Fruit fly (Drosophila melanogaster): ENCODE data around the gene Rok.
A peak's percentile ranks its signal among the peaks of the same experiment; 100 is the strongest.

The Rok gene

DNA sequence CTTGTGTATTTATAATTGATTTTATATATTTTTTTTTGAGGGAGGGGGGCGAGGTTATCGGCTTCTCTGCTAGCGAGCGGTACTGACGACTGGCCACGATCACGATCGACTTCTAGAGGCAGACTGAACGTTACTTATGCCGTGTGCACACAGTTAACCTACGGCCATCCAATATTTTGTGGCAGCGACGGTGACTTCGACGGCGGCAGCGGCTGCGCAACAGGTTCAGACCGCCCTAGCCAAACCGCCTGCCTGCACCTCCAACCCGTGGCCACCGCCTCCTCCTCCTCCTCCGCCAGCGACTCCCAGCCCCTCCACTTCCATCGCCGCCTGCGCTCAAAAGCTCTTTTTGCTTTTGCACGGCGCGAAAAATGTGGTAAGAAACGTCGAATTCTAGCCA, 15.8 kb downstream of the Rok start, which contains the start of gene CG9782 (continued):
- TF ChIP-seq dl (GFP tag; optimal IDR thresholded peaks at IDR 0.05; ENCODE audit: insufficient read depth in 1 of 2, partially characterized antibody in 2 of 2) (peak in 1 of 2 experiments; percentile 17), h (GFP tag; optimal IDR thresholded peaks at IDR 0.05) (no peak), rgr (GFP tag; optimal IDR thresholded peaks at IDR 0.05) (no peak), ey (GFP tag; optimal IDR thresholded peaks at IDR 0.05) (no peak), Hr78 (GFP tag; optimal IDR thresholded peaks at IDR 0.05) (no peak), woc (GFP tag; optimal IDR thresholded peaks at IDR 0.05) (peak; percentile 8), lola (GFP tag; optimal IDR thresholded peaks at IDR 0.05) (no peak)

DNA sequence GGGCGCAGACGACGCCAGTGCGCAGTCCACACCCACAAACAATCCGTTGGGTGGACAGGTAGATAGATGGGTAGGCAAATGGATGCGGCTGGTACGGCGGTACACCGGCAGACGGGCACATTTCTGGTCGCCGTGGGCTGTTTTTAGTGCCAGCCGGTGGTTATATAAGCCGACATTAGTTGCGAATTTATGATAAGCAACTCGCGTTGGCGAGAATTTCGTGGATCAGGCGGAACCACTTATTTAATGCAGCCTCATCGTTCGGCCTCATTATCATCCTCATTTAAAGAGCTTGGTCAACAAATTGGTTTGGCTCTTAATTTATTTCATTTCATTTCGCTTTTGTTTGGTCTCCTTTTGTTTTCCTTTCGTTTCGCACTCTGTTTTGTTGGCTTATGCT, 18.5 kb downstream of the Rok start:
- no peak for TF ChIP-seq HLH106 (tag; optimal IDR thresholded peaks at IDR 0.05)
- TF ChIP-seq Sp1 (GFP tag; optimal IDR thresholded peaks at IDR 0.05) = no peak
- TF ChIP-seq dmrt93B (GFP tag; optimal IDR thresholded peaks at IDR 0.05) = no peak
- TF ChIP-seq sage (GFP tag; optimal IDR thresholded peaks at IDR 0.05) = no peak
- no peak for TF ChIP-seq Hr78 (GFP tag; optimal IDR thresholded peaks at IDR 0.05)
- no peak for TF ChIP-seq Vsx2 (GFP tag; optimal IDR thresholded peaks at IDR 0.05; ENCODE audit: partially characterized antibody)
- peak; percentile 12 for TF ChIP-seq psq (GFP tag; optimal IDR thresholded peaks at IDR 0.05)

DNA sequence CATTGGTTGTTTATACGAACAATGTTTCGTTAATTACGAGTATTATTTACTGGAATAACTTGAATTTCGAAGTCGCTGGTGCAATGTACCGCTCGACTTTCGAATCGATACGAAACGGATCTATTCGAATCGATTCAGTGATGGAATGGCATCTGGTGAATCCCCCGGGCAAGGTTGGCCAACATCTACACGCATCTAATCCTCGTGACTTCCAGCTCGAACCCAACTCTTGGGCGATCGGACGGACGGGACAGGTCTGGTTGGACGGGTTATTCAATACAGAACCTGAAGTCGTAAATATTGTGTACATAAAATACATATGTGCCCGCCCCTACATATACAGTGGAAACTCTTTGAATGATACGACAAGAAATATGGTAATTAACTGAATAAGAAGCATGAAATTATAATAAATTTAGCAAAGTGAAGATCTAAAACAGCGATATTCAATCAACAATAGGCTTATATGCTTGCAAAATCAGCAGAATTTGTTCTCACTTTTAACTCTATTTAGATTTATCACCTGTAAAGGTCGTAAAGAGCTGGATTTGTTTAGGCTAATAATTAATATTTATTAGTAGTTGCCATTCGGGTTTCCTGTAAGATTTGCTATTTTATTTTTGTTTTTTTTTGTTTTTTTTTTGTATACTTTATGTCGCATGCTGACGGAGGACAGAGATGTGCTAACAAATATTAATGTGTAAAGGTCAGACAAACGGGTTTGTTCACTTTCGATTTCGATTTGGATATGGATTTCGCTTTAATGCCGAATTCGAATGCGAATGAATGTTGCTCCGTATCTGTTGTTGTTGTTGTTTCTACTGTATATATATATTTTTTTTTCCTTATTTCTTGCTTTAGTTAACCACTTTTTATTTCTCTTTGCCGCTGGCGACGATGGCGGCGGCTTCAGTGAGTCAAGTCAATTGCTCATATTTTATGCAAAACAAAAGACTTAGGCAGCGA, 20.2 kb downstream of the Rok start:
- no peak for TF ChIP-seq Rel (GFP tag; optimal IDR thresholded peaks at IDR 0.05)
- TF ChIP-seq Rel (tag; optimal IDR thresholded peaks at IDR 0.05) = peak; percentile 83
- peak; percentile 10 for TF ChIP-seq HLH106 (tag; optimal IDR thresholded peaks at IDR 0.05)
- peak in 1 of 2 experiments; percentile 1 for TF ChIP-seq foxo (GFP tag; optimal IDR thresholded peaks at IDR 0.05)
- no peak for TF ChIP-seq Dif (GFP tag; optimal IDR thresholded peaks at IDR 0.05; ENCODE audit: partially characterized antibody)
- TF ChIP-seq Sp1 (GFP tag; optimal IDR thresholded peaks at IDR 0.05) = no peak
- TF ChIP-seq CG32264 (GFP tag; optimal IDR thresholded peaks at IDR 0.05) = no peak

DNA sequence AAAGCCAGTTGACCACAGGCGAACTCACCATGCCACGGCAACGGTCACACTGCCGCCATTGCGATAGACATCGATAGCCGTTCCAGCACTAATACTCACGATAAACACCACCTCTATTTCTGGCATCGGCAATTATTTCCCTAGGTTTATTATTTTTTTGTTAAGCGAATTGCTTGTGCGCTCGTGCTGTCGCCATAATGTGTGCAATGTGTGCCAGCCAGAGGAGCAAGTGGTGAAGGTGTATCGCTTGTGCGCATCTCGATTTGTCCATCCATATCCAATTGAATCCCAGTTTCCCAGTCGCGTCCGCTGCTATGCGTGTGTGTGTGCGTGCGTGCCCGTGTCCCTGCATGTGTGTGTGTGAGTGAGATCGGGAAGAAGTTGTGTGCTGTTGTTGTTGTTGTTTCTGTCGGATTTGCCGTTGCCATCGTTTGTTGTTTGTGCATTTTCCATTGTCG, 26.6 kb downstream of the Rok start, which contains the start of gene mbt:
mbt (plus strand) TSS at position 85 of the 458 bp plus-strand sequence.
- no peak for TF ChIP-seq woc (GFP tag; optimal IDR thresholded peaks at IDR 0.05)
- TF ChIP-seq Hnf4 (GFP tag; optimal IDR thresholded peaks at IDR 0.05) = no peak
- no peak for TF ChIP-seq GATAd (GFP tag; optimal IDR thresholded peaks at IDR 0.05)
- TF ChIP-seq Sp1 (GFP tag; optimal IDR thresholded peaks at IDR 0.05) = no peak
- TF ChIP-seq brk (GFP tag; optimal IDR thresholded peaks at IDR 0.05) = no peak
- no peak for TF ChIP-seq Dif (GFP tag; optimal IDR thresholded peaks at IDR 0.05; ENCODE audit: partially characterized antibody)
- TF ChIP-seq CrebA (GFP tag; optimal IDR thresholded peaks at IDR 0.05; ENCODE audit: borderline replicate concordance) = no peak
- no peak for TF ChIP-seq Hr78 (GFP tag; optimal IDR thresholded peaks at IDR 0.05)
- TF ChIP-seq dl (GFP tag; optimal IDR thresholded peaks at IDR 0.05; ENCODE audit: insufficient read depth in 1 of 2, partially characterized antibody in 2 of 2) = no peak
- TF ChIP-seq pan (optimal IDR thresholded peaks at IDR 0.05) = no peak
- peak; percentile 80 for TF ChIP-seq Myc (optimal IDR thresholded peaks at IDR 0.05)
- no peak for TF ChIP-seq fru (GFP tag; optimal IDR thresholded peaks at IDR 0.05)
- peak; percentile 64 for TF ChIP-seq Dfd (GFP tag; optimal IDR thresholded peaks at IDR 0.05)
- TF ChIP-seq ey (GFP tag; optimal IDR thresholded peaks at IDR 0.05) = no peak
- TF ChIP-seq psq (GFP tag; optimal IDR thresholded peaks at IDR 0.05) = peak; percentile 8
- TF ChIP-seq CG32264 (GFP tag; optimal IDR thresholded peaks at IDR 0.05) = no peak
- peak; percentile 35 for TF ChIP-seq h (GFP tag; optimal IDR thresholded peaks at IDR 0.05)
- TF ChIP-seq N (GFP tag; optimal IDR thresholded peaks at IDR 0.05) = peak; percentile 68

DNA sequence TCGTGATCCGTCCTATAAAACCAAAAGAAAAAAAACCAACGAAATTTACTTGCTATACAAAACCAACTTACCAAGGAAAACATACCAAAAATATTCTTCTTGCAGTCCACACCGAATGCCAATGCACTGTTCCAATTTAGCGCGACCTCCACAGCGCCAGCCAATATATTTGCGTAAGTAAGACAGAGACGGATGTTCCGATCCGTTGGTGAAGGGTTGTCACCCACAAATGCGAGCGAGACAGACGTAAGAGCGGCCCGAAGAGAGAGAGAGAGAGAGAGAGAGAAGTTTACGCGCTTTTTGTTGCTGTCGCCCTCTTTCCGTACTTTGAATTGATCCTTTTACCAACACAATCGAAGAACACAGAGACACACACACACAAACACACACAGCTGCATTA, 29.4 kb downstream of the Rok start:
- TF ChIP-seq Dif (GFP tag; optimal IDR thresholded peaks at IDR 0.05; ENCODE audit: partially characterized antibody) = peak; percentile 43
- no peak for TF ChIP-seq N (GFP tag; optimal IDR thresholded peaks at IDR 0.05)
- no peak for TF ChIP-seq usp (GFP tag; optimal IDR thresholded peaks at IDR 0.05)

DNA sequence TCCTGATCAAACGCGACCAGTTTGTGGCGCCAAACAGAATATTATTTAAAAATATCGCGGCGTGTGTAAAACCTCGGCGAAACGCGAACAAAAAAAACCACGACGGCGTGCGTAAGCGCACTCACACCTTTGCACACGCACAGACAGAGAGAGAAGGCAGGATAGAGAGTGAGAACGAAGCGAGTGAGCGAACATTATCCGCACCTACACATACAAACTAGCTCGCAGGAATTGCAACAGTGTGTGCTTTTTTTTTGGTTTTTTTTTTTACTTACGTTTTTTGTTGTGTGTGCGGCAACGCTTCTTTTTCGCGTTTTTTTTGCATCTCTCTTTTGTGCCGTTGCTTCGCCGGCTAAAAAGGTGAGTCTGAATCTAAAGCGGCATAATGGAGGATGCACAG, 37.4 kb downstream of the Rok start:
- TF ChIP-seq Dif (GFP tag; optimal IDR thresholded peaks at IDR 0.05; ENCODE audit: partially characterized antibody) (peak; percentile 58), Abd-B (GFP tag; optimal IDR thresholded peaks at IDR 0.05) (no peak), HLH106 (tag; optimal IDR thresholded peaks at IDR 0.05) (no peak), Rel (GFP tag; optimal IDR thresholded peaks at IDR 0.05) (peak; percentile 98), Rel (tag; optimal IDR thresholded peaks at IDR 0.05) (peak; percentile 56), Hnf4 (GFP tag; optimal IDR thresholded peaks at IDR 0.05) (no peak), br (GFP tag; optimal IDR thresholded peaks at IDR 0.05) (no peak), psq (GFP tag; optimal IDR thresholded peaks at IDR 0.05) (peak; percentile 87), tai (GFP tag; optimal IDR thresholded peaks at IDR 0.05) (no peak), GATAd (GFP tag; optimal IDR thresholded peaks at IDR 0.05) (no peak), Hr83 (GFP tag; optimal IDR thresholded peaks at IDR 0.05; ENCODE audit: poor library complexity, severe bottlenecking) (peak; percentile 71), foxo (GFP tag; optimal IDR thresholded peaks at IDR 0.05) (peak in 1 of 2 experiments; percentile 85), ey (GFP tag; optimal IDR thresholded peaks at IDR 0.05) (no peak), jim (GFP tag; optimal IDR thresholded peaks at IDR 0.05) (peak; percentile 97), CG32264 (GFP tag; optimal IDR thresholded peaks at IDR 0.05) (peak; percentile 74), N (GFP tag; optimal IDR thresholded peaks at IDR 0.05) (peak; percentile 40), fru (GFP tag; optimal IDR thresholded peaks at IDR 0.05) (peak; percentile 16), sage (GFP tag; optimal IDR thresholded peaks at IDR 0.05) (peak; percentile 10), CrebA (GFP tag; optimal IDR thresholded peaks at IDR 0.05; ENCODE audit: borderline replicate concordance) (no peak), dl (GFP tag; optimal IDR thresholded peaks at IDR 0.05; ENCODE audit: insufficient read depth in 1 of 2, partially characterized antibody in 2 of 2) (peak in 1 of 2 experiments; percentile 58), Hr78 (GFP tag; optimal IDR thresholded peaks at IDR 0.05) (no peak), Mio (GFP tag; optimal IDR thresholded peaks at IDR 0.05) (no peak), Sp1 (GFP tag; optimal IDR thresholded peaks at IDR 0.05) (peak; percentile 91)

Data from whole organism, wandering third instar larva.